Fruit fly (Drosophila melanogaster) whole organism, embryonic: Measurements from ENCODE around the gene CG8419.

Source experiments
- Atf-2 ChIP-seq: fragments of 200-800 bp; sonication (Bioruptor generic); optimal IDR thresholded peaks from 2 replicates; lab custom pipeline; 2016; ENCODE audit warnings: missing biosample characterization, missing genetic modification characterization
- Atf3 ChIP-seq: fragments of 200-800 bp; sonication (Bioruptor generic); optimal IDR thresholded peaks from 3 replicates; lab custom pipeline; 2016; ENCODE audit warnings: missing biosample characterization, missing genetic modification characterization
- Awh ChIP-seq: fragments of 200-800 bp; sonication (Bioruptor generic); IDR thresholded peaks from 2 replicates; pipeline ENCODE4, ENCODE4 v1.3.6; 2022; ENCODE audit warnings: missing biosample characterization, missing genetic modification characterization
- Bdp1 ChIP-seq: fragments of 200-800 bp; sonication (Bioruptor generic); optimal IDR thresholded peaks from 3 replicates; lab custom pipeline; 2016; ENCODE audit warnings: missing biosample characterization, missing genetic modification characterization
- CG10147 ChIP-seq: fragments of 200-800 bp; sonication (Bioruptor generic); optimal IDR thresholded peaks from 2 replicates; lab custom pipeline; 2019; ENCODE audit warnings: missing biosample characterization, mild to moderate bottlenecking, missing genetic modification characterization, moderate library complexity
- CG10979 ChIP-seq: fragments of 200-800 bp; sonication (Bioruptor generic); optimal IDR thresholded peaks from 2 replicates; lab custom pipeline; 2018; ENCODE audit warnings: missing biosample characterization, mild to moderate bottlenecking, missing genetic modification characterization, moderate library complexity
- CG11504 ChIP-seq: fragments of 200-800 bp; sonication (Bioruptor generic); optimal IDR thresholded peaks from 3 replicates; lab custom pipeline; 2019; ENCODE audit warnings: missing biosample characterization, mild to moderate bottlenecking, missing genetic modification characterization, moderate library complexity
- CG12219 ChIP-seq: fragments of 200-800 bp; sonication (Bioruptor generic); optimal IDR thresholded peaks from 3 replicates; lab custom pipeline; 2018; ENCODE audit warnings: missing biosample characterization, mild to moderate bottlenecking, missing genetic modification characterization
- CG1233 ChIP-seq: fragments of 200-800 bp; sonication (Bioruptor generic); optimal IDR thresholded peaks from 4 replicates; lab custom pipeline; 2018; ENCODE audit warnings: missing biosample characterization, mild to moderate bottlenecking, missing genetic modification characterization
- CG14667 ChIP-seq: fragments of 200-800 bp; sonication (Bioruptor generic); IDR thresholded peaks from 2 replicates; pipeline ENCODE4 v1.3.6; 2022; ENCODE audit warnings: missing biosample characterization, missing genetic modification characterization
- CG16779 ChIP-seq: fragments of 200-800 bp; sonication (Bioruptor generic); IDR thresholded peaks from 2 replicates; pipeline ENCODE4 v1.3.6; 2022; ENCODE audit warnings: missing biosample characterization, missing genetic modification characterization
- CG16815 ChIP-seq: fragments of 200-800 bp; sonication (Bioruptor generic); optimal IDR thresholded peaks from 3 replicates; lab custom pipeline; 2017; ENCODE audit warnings: missing biosample characterization, mild to moderate bottlenecking, missing genetic modification characterization
- CG30403 ChIP-seq: fragments of 200-800 bp; sonication (Bioruptor generic); optimal IDR thresholded peaks from 3 replicates; lab custom pipeline; 2016; ENCODE audit warnings: missing biosample characterization, missing genetic modification characterization
- CG31388 ChIP-seq: fragments of 200-800 bp; sonication (Bioruptor generic); optimal IDR thresholded peaks from 2 replicates; lab custom pipeline; 2016; ENCODE audit warnings: missing biosample characterization, missing genetic modification characterization
- CG34376 ChIP-seq: fragments of 200-800 bp; sonication (Bioruptor generic); optimal IDR thresholded peaks from 2 replicates; lab custom pipeline; 2018; ENCODE audit warnings: missing biosample characterization, mild to moderate bottlenecking, missing genetic modification characterization
- CG3847 ChIP-seq: fragments of 200-800 bp; sonication (Bioruptor generic); IDR thresholded peaks from 2 replicates; pipeline ENCODE4 v1.3.6; 2022; ENCODE audit warnings: missing biosample characterization, missing genetic modification characterization
- CG4328 ChIP-seq: fragments of 200-800 bp; sonication (Bioruptor generic); optimal IDR thresholded peaks from 3 replicates; lab custom pipeline; 2017; ENCODE audit warnings: missing biosample characterization, missing genetic modification reagents, missing genetic modification characterization
- CG4404 ChIP-seq: fragments of 200-800 bp; sonication (Bioruptor generic); IDR thresholded peaks from 2 replicates; pipeline ENCODE4 v1.3.6; 2022; ENCODE audit warnings: missing biosample characterization, missing genetic modification characterization
- CG4424 ChIP-seq: fragments of 200-800 bp; sonication (Bioruptor generic); optimal IDR thresholded peaks from 3 replicates; lab custom pipeline; 2016; ENCODE audit warnings: missing biosample characterization, missing genetic modification characterization
- CG4707 ChIP-seq: fragments of 200-800 bp; sonication (Bioruptor generic); optimal IDR thresholded peaks from 2 replicates; lab custom pipeline; 2018; ENCODE audit warnings: missing biosample characterization, mild to moderate bottlenecking, missing genetic modification characterization, moderate library complexity
- CG6689 ChIP-seq: fragments of 200-800 bp; sonication (Bioruptor generic); IDR thresholded peaks from 2 replicates; pipeline ENCODE4 v1.3.6; 2022; ENCODE audit warnings: missing biosample characterization, missing genetic modification characterization
- CG7928 ChIP-seq: fragments of 200-800 bp; sonication (Bioruptor generic); optimal IDR thresholded peaks from 2 replicates; lab custom pipeline; 2017; ENCODE audit warnings: missing biosample characterization, mild to moderate bottlenecking, missing genetic modification characterization
- GATAe ChIP-seq: fragments of 200-800 bp; sonication (Bioruptor generic); conservative IDR thresholded peaks from 2 replicates; pipeline ENCODE4 v1.3.6; 2022; ENCODE audit warnings: missing biosample characterization, missing genetic modification characterization
- HHEX ChIP-seq: fragments of 200-800 bp; sonication (Bioruptor generic); optimal IDR thresholded peaks from 3 replicates; lab custom pipeline; 2017; ENCODE audit warnings: missing biosample characterization, mild to moderate bottlenecking, missing genetic modification characterization, missing genetic modification reagents
- Hand ChIP-seq: fragments of 200-800 bp; sonication (Bioruptor generic); optimal IDR thresholded peaks from 2 replicates; lab custom pipeline; 2017; ENCODE audit warnings: mild to moderate bottlenecking, missing biosample characterization, missing genetic modification reagents, missing genetic modification characterization
- Meics ChIP-seq: fragments of 200-800 bp; sonication (Bioruptor generic); optimal IDR thresholded peaks from 2 replicates; lab custom pipeline; 2017; ENCODE audit warnings: missing biosample characterization, mild to moderate bottlenecking, missing genetic modification characterization
- Optix ChIP-seq: fragments of 200-800 bp; sonication (Bioruptor generic); IDR thresholded peaks from 3 replicates; pipeline ENCODE4 v1.3.6; 2022; ENCODE audit warnings: missing biosample characterization, missing genetic modification characterization
- PHDP ChIP-seq: fragments of 200-800 bp; sonication (Bioruptor generic); optimal IDR thresholded peaks from 3 replicates; lab custom pipeline; 2018; ENCODE audit warnings: missing biosample characterization, mild to moderate bottlenecking, missing genetic modification characterization, moderate library complexity
- Rx ChIP-seq: fragments of 200-800 bp; sonication (Bioruptor generic); IDR thresholded peaks from 2 replicates; pipeline ENCODE4 v1.3.6; 2022; ENCODE audit warnings: missing biosample characterization, missing genetic modification characterization
- Sry-δ ChIP-seq: fragments of 200-800 bp; sonication (Bioruptor generic); optimal IDR thresholded peaks from 2 replicates; lab custom pipeline; 2016; ENCODE audit warnings: missing biosample characterization, missing genetic modification characterization
- Xrp1 ChIP-seq: fragments of 200-800 bp; sonication (Bioruptor generic); IDR thresholded peaks from 2 replicates; pipeline ENCODE4 v1.3.6; 2022; ENCODE audit warnings: missing biosample characterization, missing genetic modification characterization
- ac ChIP-seq: fragments of 200-800 bp; sonication (Bioruptor generic); optimal IDR thresholded peaks from 3 replicates; lab custom pipeline; 2017; ENCODE audit warnings: missing biosample characterization, mild to moderate bottlenecking, missing genetic modification characterization
- al ChIP-seq: fragments of 200-800 bp; sonication (Bioruptor generic); IDR thresholded peaks from 2 replicates; pipeline ENCODE4 v1.3.6; 2022; ENCODE audit warnings: missing biosample characterization, missing genetic modification characterization
- ash1 ChIP-seq: fragments of 200-800 bp; sonication (Bioruptor generic); optimal IDR thresholded peaks from 2 replicates; lab custom pipeline; 2018; ENCODE audit warnings: missing biosample characterization, mild to moderate bottlenecking, missing genetic modification characterization
- bab2 ChIP-seq: fragments of 200-800 bp; sonication (Bioruptor generic); optimal IDR thresholded peaks from 2 replicates; lab custom pipeline; 2016; ENCODE audit warnings: missing biosample characterization, missing genetic modification characterization
- crp ChIP-seq, 2 experiments: fragments of 200-800 bp; sonication (Bioruptor generic); optimal IDR thresholded peaks; 2 replicates in 1 of 2; 3 replicates in 1 of 2; lab custom pipeline; 2017; ENCODE audit warnings: missing biosample characterization in 2 of 2, missing genetic modification characterization in 2 of 2, mild to moderate bottlenecking in 1 of 2, moderate library complexity in 1 of 2
- esg ChIP-seq: fragments of 200-800 bp; sonication (Bioruptor generic); conservative IDR thresholded peaks from 2 replicates; pipeline ENCODE4 v1.3.6; 2022; ENCODE audit warnings: missing biosample characterization, missing genetic modification characterization
- fd96Cb ChIP-seq: fragments of 200-800 bp; sonication (Bioruptor generic); optimal IDR thresholded peaks from 2 replicates; lab custom pipeline; 2018; ENCODE audit warnings: missing biosample characterization, mild to moderate bottlenecking, missing genetic modification characterization, moderate library complexity
- gt ChIP-seq: fragments of 200-800 bp; sonication (Bioruptor generic); IDR thresholded peaks from 2 replicates; pipeline ENCODE4 v1.3.6; 2022; ENCODE audit warnings: missing biosample characterization, missing genetic modification characterization
- ham ChIP-seq: fragments of 200-800 bp; sonication (Bioruptor generic); IDR thresholded peaks from 2 replicates; pipeline ENCODE4 v1.3.6; 2022; ENCODE audit warnings: missing biosample characterization, missing genetic modification characterization
- her ChIP-seq: fragments of 200-800 bp; sonication (Bioruptor generic); optimal IDR thresholded peaks from 2 replicates; lab custom pipeline; 2016; ENCODE audit warnings: missing biosample characterization, missing genetic modification characterization
- lbe ChIP-seq: fragments of 200-800 bp; sonication (Bioruptor generic); optimal IDR thresholded peaks from 2 replicates; lab custom pipeline; 2016; ENCODE audit warnings: missing biosample characterization, mild to moderate bottlenecking, missing genetic modification characterization
- oc ChIP-seq: fragments of 200-800 bp; sonication (Bioruptor generic); optimal IDR thresholded peaks from 2 replicates; lab custom pipeline; 2018; ENCODE audit warnings: missing biosample characterization, mild to moderate bottlenecking, missing genetic modification characterization, moderate library complexity
- pan ChIP-seq, 4 experiments: fragments of >200 bp in 3 of 4; fragments of 200-800 bp in 1 of 4; sonication (Bioruptor generic) in 1 of 4; optimal IDR thresholded peaks in 3 of 4; IDR thresholded peaks in 1 of 4; 2 replicates each; pipeline versions ENCODE4 v1.3.6 to Lab custom; 2017 to 2022; ENCODE audit warnings: missing biosample characterization in 2 of 4, missing genetic modification characterization in 2 of 4, mixed read lengths in 1 of 4
- phol ChIP-seq: fragments of 200-800 bp; sonication (Bioruptor generic); optimal IDR thresholded peaks from 3 replicates; lab custom pipeline; 2018; ENCODE audit warnings: missing biosample characterization, mild to moderate bottlenecking, missing genetic modification characterization, moderate library complexity
- salm ChIP-seq: fragments of 200-800 bp; sonication (Bioruptor generic); optimal IDR thresholded peaks from 2 replicates; lab custom pipeline; 2018; ENCODE audit warnings: missing biosample characterization, mild to moderate bottlenecking, missing genetic modification characterization
- sob ChIP-seq: fragments of 200-800 bp; sonication (Bioruptor generic); IDR thresholded peaks from 2 replicates; pipeline ENCODE4 v1.3.6; 2022; ENCODE audit warnings: missing biosample characterization, missing genetic modification characterization
- sug ChIP-seq: fragments of 200-800 bp; optimal IDR thresholded peaks from 2 replicates; lab custom pipeline; 2019; ENCODE audit warnings: missing biosample characterization, mild to moderate bottlenecking, missing genetic modification characterization, moderate library complexity
- tll ChIP-seq, 2 experiments: fragments of 200-800 bp in 1 of 2; fragments of >200 bp in 1 of 2; sonication (Bioruptor generic) in 1 of 2; optimal IDR thresholded peaks; 2 replicates each; lab custom pipeline; 2017 to 2019; ENCODE audit warnings: missing biosample characterization in 2 of 2, missing genetic modification characterization in 2 of 2, mild to moderate bottlenecking in 1 of 2, moderate library complexity in 1 of 2
- twi ChIP-seq: fragments of 200-800 bp; optimal IDR thresholded peaks from 2 replicates; lab custom pipeline; 2019; ENCODE audit warnings: missing biosample characterization, mild to moderate bottlenecking, missing genetic modification characterization, moderate library complexity

The CG8419 gene

dm6 chr2L:8156682-8157081 lies 49.3 kb upstream of the CG8419 start (continued):
- TF ChIP-seq CG16815 (GFP tag; lab: Kevin White, UChicago): peak; percentile 37
- no peak for TF ChIP-seq ac (GFP tag; lab: Kevin White, UChicago)
- TF ChIP-seq Xrp1 (GFP tag; lab: Robert Waterston, UW): peak; percentile 72
- TF ChIP-seq sug (tag; lab: Kevin White, UChicago): peak; percentile 67
- peak; percentile 75 for TF ChIP-seq Meics (GFP tag; lab: Kevin White, UChicago)
- TF ChIP-seq al: peak; percentile 37; the same call in 1 of the 2 replicates
- TF ChIP-seq lbe (GFP tag; lab: Kevin White, UChicago): peak; percentile 60
- TF ChIP-seq CG16779 (GFP tag; lab: Robert Waterston, UW): no peak
- TF ChIP-seq phol (tag; lab: Kevin White, UChicago): peak; percentile 76
- no peak for TF ChIP-seq CG34376 (GFP tag; lab: Kevin White, UChicago)
- TF ChIP-seq fd96Cb (tag; lab: Kevin White, UChicago): peak; percentile 59
- peak; percentile 76 for TF ChIP-seq bab2 (GFP tag; lab: Kevin White, UChicago)
- TF ChIP-seq Atf3 (GFP tag; lab: Kevin White, UChicago): peak; percentile 8
- TF ChIP-seq crp (GFP tag; optimal IDR thresholded peaks at IDR 0.05; lab: Kevin White, UChicago): peak; percentile 92 to 99
- TF ChIP-seq GATAe (GFP tag; lab: Robert Waterston, UW): no peak
- TF ChIP-seq PHDP: peak; percentile 76
- TF ChIP-seq twi: peak; percentile 55
- no peak for TF ChIP-seq ash1 (GFP tag; lab: Kevin White, UChicago)
- peak; percentile 58 for TF ChIP-seq CG14667 (GFP tag; lab: Robert Waterston, UW)
- no peak for TF ChIP-seq oc (tag; lab: Kevin White, UChicago)
- peak; percentile 26 for TF ChIP-seq Atf-2 (GFP tag; lab: Kevin White, UChicago)
- TF ChIP-seq CG4707: no peak
- TF ChIP-seq sob: peak; percentile 62
- TF ChIP-seq Rx: peak; percentile 43; the same call in 1 of the 2 replicates
- peak; percentile 64 for TF ChIP-seq CG10979 (tag; lab: Kevin White, UChicago)
- peak; percentile 42 for TF ChIP-seq Sry-δ (GFP tag; lab: Kevin White, UChicago)
- TF ChIP-seq CG12219 (GFP tag; lab: Kevin White, UChicago): no peak
- TF ChIP-seq CG6689: peak; percentile 69; the same call in 1 of the 2 replicates
- TF ChIP-seq Bdp1 (GFP tag; lab: Kevin White, UChicago): peak; percentile 68
- TF ChIP-seq HHEX: peak; percentile 67
- peak; percentile 47 for TF ChIP-seq her (GFP tag; lab: Kevin White, UChicago)
- TF ChIP-seq CG1233 (GFP tag; lab: Kevin White, UChicago): peak; percentile 53
- TF ChIP-seq tll (GFP tag; optimal IDR thresholded peaks at IDR 0.05; lab: Kevin White, UChicago): no peak
- peak; percentile 69 for TF ChIP-seq CG3847 (GFP tag; lab: Robert Waterston, UW)
- peak; percentile 60 for TF ChIP-seq Awh (GFP tag; lab: Robert Waterston, UW)
- peak; percentile 8 for TF ChIP-seq CG31388 (GFP tag; lab: Kevin White, UChicago)
- no peak for TF ChIP-seq ham (GFP tag; lab: Robert Waterston, UW)
- TF ChIP-seq CG10147: peak; percentile 78
- no peak for TF ChIP-seq gt (GFP tag; lab: Robert Waterston, UW)
- peak; percentile 72 for TF ChIP-seq esg (GFP tag; lab: Robert Waterston, UW)
- peak; percentile 25 for TF ChIP-seq salm
- no peak for TF ChIP-seq pan (optimal IDR thresholded peaks at IDR 0.05; lab: Kevin White, UChicago)
- TF ChIP-seq pan (GFP tag; optimal IDR thresholded peaks at IDR 0.05 in 1 of 2, IDR thresholded peaks at IDR 0.05 in 1 of 2): peak in 1 of 2 experiments; percentile 64
- peak; percentile 48; the same call in 1 of the 3 replicates for TF ChIP-seq Optix (GFP tag; lab: Robert Waterston, UW)
- TF ChIP-seq CG7928 (GFP tag; lab: Kevin White, UChicago): peak; percentile 75
- TF ChIP-seq CG11504: peak; percentile 71
- peak; percentile 78 for TF ChIP-seq CG30403
- peak; percentile 52 for TF ChIP-seq CG4404 (GFP tag; lab: Robert Waterston, UW)
- TF ChIP-seq CG4328: peak; percentile 59
- peak; percentile 36 for TF ChIP-seq CG4424 (GFP tag; lab: Kevin White, UChicago)
- no peak for TF ChIP-seq Hand (GFP tag; lab: Kevin White, UChicago)
